Worm (Caenorhabditis elegans) whole organism, mixed stage, embryonic: ENCODE measurements around the gene srg-16.

Experiments
- M03D4.4 ChIP-seq: sonication (generic microtip); optimal IDR thresholded peaks from 2 replicates; lab custom pipeline; 2017; ENCODE audit warnings: mild to moderate bottlenecking, missing genetic modification characterization, missing compliant biosample characterization
- bed-3 ChIP-seq: fragments of 200-800 bp; sonication (Bioruptor generic); optimal IDR thresholded peaks from 3 replicates; lab custom pipeline; 2018; ENCODE audit warnings: mild to moderate bottlenecking, missing genetic modification characterization, moderate library complexity, missing compliant biosample characterization
- ces-1 ChIP-seq: fragments of 150-350 bp; optimal IDR thresholded peaks from 2 replicates; lab custom pipeline; 2014; ENCODE audit warnings: missing biosample characterization, missing genetic modification reagents, missing genetic modification characterization
- elt-3 ChIP-seq: fragments of 150-350 bp; optimal IDR thresholded peaks from 2 replicates; lab custom pipeline; 2014; ENCODE audit warnings: missing biosample characterization, missing genetic modification characterization
- lin-13 ChIP-seq: fragments of 150-350 bp; optimal IDR thresholded peaks from 2 replicates; lab custom pipeline; 2014; ENCODE audit warnings: missing biosample characterization, missing genetic modification characterization
- mab-5 ChIP-seq: fragments of 150-350 bp; optimal IDR thresholded peaks from 2 replicates; lab custom pipeline; 2014; ENCODE audit warnings: missing biosample characterization, missing genetic modification characterization
- nhr-237 ChIP-seq: fragments of 150-350 bp; optimal IDR thresholded peaks from 2 replicates; lab custom pipeline; 2014; ENCODE audit warnings: missing biosample characterization, missing genetic modification characterization
- nhr-28 ChIP-seq: fragments of 150-350 bp; optimal IDR thresholded peaks from 2 replicates; lab custom pipeline; 2014; ENCODE audit warnings: missing biosample characterization, missing genetic modification characterization
- pha-4 ChIP-seq: fragments of 150-350 bp; optimal IDR thresholded peaks from 2 replicates; lab custom pipeline; 2018; ENCODE audit warnings: missing biosample characterization, missing genetic modification reagents, missing genetic modification characterization
- snpc-4 ChIP-seq: fragments of 150-350 bp; optimal IDR thresholded peaks from 2 replicates; lab custom pipeline; 2014; ENCODE audit warnings: missing biosample characterization, missing genetic modification characterization
- tbx-8 ChIP-seq: fragments of 200-800 bp; sonication (Bioruptor generic); optimal IDR thresholded peaks from 2 replicates; lab custom pipeline; 2018; ENCODE audit warnings: mild to moderate bottlenecking, missing genetic modification characterization, moderate library complexity, missing compliant biosample characterization
- unc-62 ChIP-seq: fragments of 150-350 bp; optimal IDR thresholded peaks from 2 replicates; lab custom pipeline; 2014; ENCODE audit warnings: missing biosample characterization, missing genetic modification reagents, missing genetic modification characterization

DNA sequence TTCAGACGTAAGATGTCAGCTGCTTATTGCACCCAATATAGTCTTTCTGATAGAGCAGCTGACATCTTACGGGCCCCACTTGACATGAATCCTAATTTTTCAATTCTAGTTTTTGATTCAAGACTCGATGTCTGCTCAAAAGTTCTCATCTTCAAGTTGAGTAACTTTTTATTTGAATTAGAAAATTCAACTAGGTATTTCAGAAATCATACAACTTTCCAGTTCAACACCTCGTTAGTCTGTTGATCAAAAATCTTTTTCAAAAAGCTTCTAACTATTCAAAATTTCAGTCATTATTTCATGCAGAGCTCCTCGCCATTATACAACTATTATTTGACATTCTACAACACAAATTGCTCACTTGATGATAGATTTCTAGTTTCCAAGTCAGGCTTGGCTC lies 44.9 kb downstream of the srg-16 start, which contains the start of gene srh-73:
- TF ChIP-seq pha-4 (tag; lab: Kevin White, UChicago) (no peak), nhr-237 (tag; lab: Kevin White, UChicago) (no peak), ces-1 (GFP tag; lab: Kevin White, UChicago) (no peak), unc-62 (GFP tag; lab: Kevin White, UChicago) (no peak), bed-3 (no peak), lin-13 (no peak), tbx-8 (GFP tag; lab: Kevin White, UChicago) (no peak), elt-3 (tag; lab: Kevin White, UChicago) (no peak), mab-5 (tag; lab: Kevin White, UChicago) (no peak), snpc-4 (tag; lab: Kevin White, UChicago) (no peak), M03D4.4 (tag; lab: Kevin White, UChicago) (no peak), nhr-28 (tag; lab: Kevin White, UChicago) (no peak)
